Worm (Caenorhabditis elegans) whole organism, mixed stage, embryonic: ENCODE results near the gene lbp-4.

ENCODE experiments used
- elt-1 ChIP-seq: sonication (generic microtip); optimal IDR thresholded peaks from 2 replicates; lab custom pipeline; 2017; ENCODE audit warnings: missing genetic modification characterization, mild to moderate bottlenecking, missing compliant biosample characterization, antibody characterized with exemption, moderate library complexity, borderline replicate concordance; ENCODE audit not compliant: insufficient read depth
- elt-3 ChIP-seq: fragments of 150-350 bp; optimal IDR thresholded peaks from 2 replicates; lab custom pipeline; 2014; ENCODE audit warnings: missing biosample characterization, missing genetic modification characterization
- flh-1 ChIP-seq: fragments of 200-800 bp; sonication (Bioruptor generic); optimal IDR thresholded peaks from 2 replicates; lab custom pipeline; 2018; ENCODE audit warnings: mild to moderate bottlenecking, missing genetic modification characterization, moderate library complexity, missing compliant biosample characterization
- nhr-237 ChIP-seq: fragments of 150-350 bp; optimal IDR thresholded peaks from 2 replicates; lab custom pipeline; 2014; ENCODE audit warnings: missing biosample characterization, missing genetic modification characterization
- unc-39 ChIP-seq: fragments of 150-350 bp; optimal IDR thresholded peaks from 2 replicates; lab custom pipeline; 2014; ENCODE audit warnings: missing biosample characterization, missing genetic modification characterization

DNA sequence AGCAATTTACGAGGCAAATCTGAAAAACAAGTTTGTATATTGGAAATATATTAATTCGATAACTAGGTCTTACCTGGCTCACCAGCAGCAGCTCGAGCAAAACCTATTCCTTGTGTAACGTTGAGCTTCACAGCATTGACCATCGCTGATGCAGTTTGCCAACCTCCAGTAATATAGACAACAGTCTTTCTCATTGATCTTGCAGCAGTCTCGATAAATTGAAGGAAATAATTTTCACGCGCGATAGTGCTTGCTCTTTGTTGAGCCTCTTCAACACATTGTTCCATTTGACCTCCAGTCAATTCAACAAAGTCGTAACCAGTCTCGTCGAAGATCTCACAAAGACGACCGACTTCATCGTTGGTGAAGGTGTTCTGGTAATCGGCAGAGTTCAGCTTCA, 9.8 kb upstream of the lbp-4 start:
- TF ChIP-seq flh-1 (no peak), nhr-237 (tag; lab: Kevin White, UChicago) (no peak), unc-39 (tag; lab: Kevin White, UChicago) (no peak), elt-1 (tag; lab: Kevin White, UChicago) (no peak), elt-3 (no peak)
